Worm (Caenorhabditis elegans) whole organism, mixed stage, embryonic: ENCODE measurements around the gene F49C5.10.

Source experiments
- M03D4.4 ChIP-seq: sonication (generic microtip); optimal IDR thresholded peaks from 2 replicates; lab custom pipeline; 2017; ENCODE audit warnings: mild to moderate bottlenecking, missing genetic modification characterization, missing compliant biosample characterization
- bed-3 ChIP-seq: fragments of 200-800 bp; sonication (Bioruptor generic); optimal IDR thresholded peaks from 3 replicates; lab custom pipeline; 2018; ENCODE audit warnings: mild to moderate bottlenecking, missing genetic modification characterization, moderate library complexity, missing compliant biosample characterization
- blmp-1 ChIP-seq: fragments of 150-350 bp; optimal IDR thresholded peaks from 2 replicates; lab custom pipeline; 2014; ENCODE audit warnings: missing biosample characterization, missing genetic modification characterization
- ceh-39 ChIP-seq: fragments of 150-350 bp; optimal IDR thresholded peaks from 2 replicates; lab custom pipeline; 2014; ENCODE audit warnings: missing biosample characterization, missing genetic modification characterization
- ceh-43 ChIP-seq: fragments of 200-800 bp; sonication (Bioruptor generic); optimal IDR thresholded peaks from 2 replicates; lab custom pipeline; 2018; ENCODE audit warnings: mild to moderate bottlenecking, missing genetic modification characterization, moderate library complexity, missing compliant biosample characterization
- ceh-83 ChIP-seq: fragments of 200-800 bp; sonication (Bioruptor generic); optimal IDR thresholded peaks from 2 replicates; lab custom pipeline; 2018; ENCODE audit warnings: mild to moderate bottlenecking, missing genetic modification characterization, missing compliant biosample characterization
- ces-1 ChIP-seq: fragments of 150-350 bp; optimal IDR thresholded peaks from 2 replicates; lab custom pipeline; 2014; ENCODE audit warnings: missing biosample characterization, missing genetic modification reagents, missing genetic modification characterization
- cnd-1 ChIP-seq: fragments of 200-800 bp; sonication (Bioruptor generic); optimal IDR thresholded peaks from 2 replicates; lab custom pipeline; 2018; ENCODE audit warnings: mild to moderate bottlenecking, missing genetic modification characterization, missing compliant biosample characterization
- drap-1 ChIP-seq: fragments of 200-800 bp; sonication (Bioruptor generic); optimal IDR thresholded peaks from 3 replicates; lab custom pipeline; 2018; ENCODE audit warnings: mild to moderate bottlenecking, missing genetic modification characterization, missing compliant biosample characterization
- elt-1 ChIP-seq: sonication (generic microtip); optimal IDR thresholded peaks from 2 replicates; lab custom pipeline; 2017; ENCODE audit warnings: missing genetic modification characterization, mild to moderate bottlenecking, missing compliant biosample characterization, antibody characterized with exemption, moderate library complexity, borderline replicate concordance; ENCODE audit not compliant: insufficient read depth
- elt-3 ChIP-seq: fragments of 150-350 bp; optimal IDR thresholded peaks from 2 replicates; lab custom pipeline; 2014; ENCODE audit warnings: missing biosample characterization, missing genetic modification characterization
- flh-1 ChIP-seq: fragments of 200-800 bp; sonication (Bioruptor generic); optimal IDR thresholded peaks from 2 replicates; lab custom pipeline; 2018; ENCODE audit warnings: mild to moderate bottlenecking, missing genetic modification characterization, moderate library complexity, missing compliant biosample characterization
- ham-2 ChIP-seq: fragments of 200-800 bp; sonication (Bioruptor generic); optimal IDR thresholded peaks from 2 replicates; lab custom pipeline; 2018; ENCODE audit warnings: mild to moderate bottlenecking, missing genetic modification characterization, missing compliant biosample characterization
- hlh-1 ChIP-seq: fragments of 150-350 bp; optimal IDR thresholded peaks from 2 replicates; lab custom pipeline; 2014; ENCODE audit warnings: missing biosample characterization, missing genetic modification reagents, missing genetic modification characterization
- lin-13 ChIP-seq: fragments of 150-350 bp; optimal IDR thresholded peaks from 2 replicates; lab custom pipeline; 2014; ENCODE audit warnings: missing biosample characterization, missing genetic modification characterization
- lin-32 ChIP-seq: fragments of 200-800 bp; sonication (Bioruptor generic); optimal IDR thresholded peaks from 2 replicates; lab custom pipeline; 2018; ENCODE audit warnings: mild to moderate bottlenecking, missing genetic modification characterization, missing compliant biosample characterization
- lsy-2 ChIP-seq: fragments of 150-350 bp; optimal IDR thresholded peaks from 2 replicates; lab custom pipeline; 2014; ENCODE audit warnings: missing biosample characterization, missing genetic modification characterization
- mab-5 ChIP-seq: fragments of 150-350 bp; optimal IDR thresholded peaks from 2 replicates; lab custom pipeline; 2014; ENCODE audit warnings: missing biosample characterization, missing genetic modification characterization
- mep-1 ChIP-seq: fragments of 150-350 bp; optimal IDR thresholded peaks from 2 replicates; lab custom pipeline; 2017; ENCODE audit warnings: missing biosample characterization, missing genetic modification reagents, missing genetic modification characterization, inconsistent platforms
- mls-2 ChIP-seq: sonication (generic microtip); optimal IDR thresholded peaks from 2 replicates; lab custom pipeline; 2016; ENCODE audit warnings: mild to moderate bottlenecking, missing genetic modification characterization, moderate library complexity, missing compliant biosample characterization
- nhr-12 ChIP-seq: fragments of 150-350 bp; optimal IDR thresholded peaks from 2 replicates; lab custom pipeline; 2014; ENCODE audit warnings: missing biosample characterization, missing genetic modification characterization
- nhr-2 ChIP-seq: fragments of 150-350 bp; optimal IDR thresholded peaks from 2 replicates; lab custom pipeline; 2014; ENCODE audit warnings: missing biosample characterization, missing genetic modification characterization
- nhr-237 ChIP-seq: fragments of 150-350 bp; optimal IDR thresholded peaks from 2 replicates; lab custom pipeline; 2014; ENCODE audit warnings: missing biosample characterization, missing genetic modification characterization
- nhr-28 ChIP-seq: fragments of 150-350 bp; optimal IDR thresholded peaks from 2 replicates; lab custom pipeline; 2014; ENCODE audit warnings: missing biosample characterization, missing genetic modification characterization
- nhr-76 ChIP-seq: sonication (generic microtip); optimal IDR thresholded peaks from 2 replicates; lab custom pipeline; 2017; ENCODE audit warnings: missing biosample characterization, missing genetic modification characterization
- pha-4 ChIP-seq: fragments of 150-350 bp; optimal IDR thresholded peaks from 2 replicates; lab custom pipeline; 2018; ENCODE audit warnings: missing biosample characterization, missing genetic modification reagents, missing genetic modification characterization
- sem-2 ChIP-seq: fragments of 200-800 bp; sonication (Bioruptor generic); optimal IDR thresholded peaks from 2 replicates; lab custom pipeline; 2018; ENCODE audit warnings: mild to moderate bottlenecking, missing genetic modification characterization, missing compliant biosample characterization
- snpc-4 ChIP-seq: fragments of 150-350 bp; optimal IDR thresholded peaks from 2 replicates; lab custom pipeline; 2014; ENCODE audit warnings: missing biosample characterization, missing genetic modification characterization
- tbx-8 ChIP-seq: fragments of 200-800 bp; sonication (Bioruptor generic); optimal IDR thresholded peaks from 2 replicates; lab custom pipeline; 2018; ENCODE audit warnings: mild to moderate bottlenecking, missing genetic modification characterization, moderate library complexity, missing compliant biosample characterization
- unc-120 ChIP-seq: sonication (generic microtip); optimal IDR thresholded peaks from 2 replicates; lab custom pipeline; 2017; ENCODE audit warnings: missing genetic modification characterization, missing compliant biosample characterization; ENCODE audit not compliant: poor library complexity, severe bottlenecking
- unc-39 ChIP-seq: fragments of 150-350 bp; optimal IDR thresholded peaks from 2 replicates; lab custom pipeline; 2014; ENCODE audit warnings: missing biosample characterization, missing genetic modification characterization
- unc-62 ChIP-seq: fragments of 150-350 bp; optimal IDR thresholded peaks from 2 replicates; lab custom pipeline; 2014; ENCODE audit warnings: missing biosample characterization, missing genetic modification reagents, missing genetic modification characterization
- zip-8 ChIP-seq: fragments of 150-350 bp; optimal IDR thresholded peaks from 2 replicates; lab custom pipeline; 2014; ENCODE audit warnings: missing biosample characterization, missing genetic modification characterization
- ztf-11 ChIP-seq: fragments of 150-350 bp; optimal IDR thresholded peaks from 2 replicates; lab custom pipeline; 2014; ENCODE audit warnings: missing biosample characterization, missing genetic modification characterization

Gene F49C5.10

ce11 chrII:12508650-12509049 lies 37.9 kb upstream of the F49C5.10 start, which contains the start of gene srh-67:
TSS of gene srh-67 (plus strand) at chrII:12508950.
- TF ChIP-seq ceh-39 (tag; lab: Kevin White, UChicago): no peak
- no peak for TF ChIP-seq ztf-11 (tag; lab: Kevin White, UChicago)

DNA sequence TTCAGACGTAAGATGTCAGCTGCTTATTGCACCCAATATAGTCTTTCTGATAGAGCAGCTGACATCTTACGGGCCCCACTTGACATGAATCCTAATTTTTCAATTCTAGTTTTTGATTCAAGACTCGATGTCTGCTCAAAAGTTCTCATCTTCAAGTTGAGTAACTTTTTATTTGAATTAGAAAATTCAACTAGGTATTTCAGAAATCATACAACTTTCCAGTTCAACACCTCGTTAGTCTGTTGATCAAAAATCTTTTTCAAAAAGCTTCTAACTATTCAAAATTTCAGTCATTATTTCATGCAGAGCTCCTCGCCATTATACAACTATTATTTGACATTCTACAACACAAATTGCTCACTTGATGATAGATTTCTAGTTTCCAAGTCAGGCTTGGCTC lies 34.7 kb upstream of the F49C5.10 start, which contains the start of gene srh-73:
TSS of gene srh-73 (plus strand) at position 301 of the 400 bp plus-strand sequence.
- TF ChIP-seq ztf-11 (tag; lab: Kevin White, UChicago): no peak

DNA sequence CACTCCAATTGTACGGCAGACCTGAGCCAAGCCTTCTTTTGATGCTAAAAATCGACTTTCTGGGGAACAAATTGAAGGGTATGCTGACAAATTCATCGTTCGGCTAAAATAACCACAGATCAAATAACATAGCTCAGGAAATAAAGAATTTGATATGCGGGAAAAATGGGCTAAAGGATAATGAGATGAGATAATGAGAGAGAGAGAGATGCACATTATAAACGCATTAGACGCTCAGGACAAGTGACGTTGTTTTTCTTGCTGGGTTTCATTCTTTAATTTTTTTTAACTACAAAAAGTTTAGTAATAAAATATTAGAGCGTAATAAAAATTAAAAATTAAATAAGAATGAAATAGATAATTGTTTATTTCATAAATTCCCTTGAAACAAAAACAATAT lies 31.9 kb upstream of the F49C5.10 start, which contains the start of gene srh-69:
TSS of gene srh-69 (minus strand) at position 101 of the 400 bp plus-strand sequence.
- TF ChIP-seq nhr-76 (tag; lab: Kevin White, UChicago): no peak
- no peak for TF ChIP-seq mls-2 (tag; lab: Kevin White, UChicago)
- no peak for TF ChIP-seq mep-1
- no peak for TF ChIP-seq drap-1 (GFP tag; lab: Kevin White, UChicago)
- no peak for TF ChIP-seq unc-39 (tag; lab: Kevin White, UChicago)
- TF ChIP-seq zip-8 (tag; lab: Kevin White, UChicago): no peak
- TF ChIP-seq unc-120 (tag; lab: Kevin White, UChicago): no peak
- TF ChIP-seq hlh-1 (tag; lab: Kevin White, UChicago): no peak
- no peak for TF ChIP-seq lin-32 (GFP tag; lab: Kevin White, UChicago)
- no peak for TF ChIP-seq ceh-43
- no peak for TF ChIP-seq lsy-2
- TF ChIP-seq pha-4 (tag; lab: Kevin White, UChicago): no peak
- TF ChIP-seq lin-13 (tag; lab: Kevin White, UChicago): no peak
- TF ChIP-seq M03D4.4 (tag; lab: Kevin White, UChicago): no peak
- no peak for TF ChIP-seq nhr-2 (tag; lab: Kevin White, UChicago)
- no peak for TF ChIP-seq snpc-4 (tag; lab: Kevin White, UChicago)
- no peak for TF ChIP-seq blmp-1

ce11 chrII:12516313-12516712 lies 30.2 kb upstream of the F49C5.10 start, which contains the start of gene srh-61:
TSS of gene srh-61 (minus strand) at chrII:12516413.
- TF ChIP-seq lsy-2 (no peak), ceh-83 (GFP tag; lab: Kevin White, UChicago) (no peak), M03D4.4 (tag; lab: Kevin White, UChicago) (no peak), flh-1 (GFP tag; lab: Kevin White, UChicago) (no peak), lin-13 (tag; lab: Kevin White, UChicago) (no peak), nhr-237 (tag; lab: Kevin White, UChicago) (no peak), elt-1 (no peak)

ce11 chrII:12518008-12518407 lies 28.5 kb upstream of the F49C5.10 start:
- TF ChIP-seq lin-32 (GFP tag; lab: Kevin White, UChicago): no peak
- no peak for TF ChIP-seq mab-5 (tag; lab: Kevin White, UChicago)
- TF ChIP-seq ceh-39 (tag; lab: Kevin White, UChicago): no peak
- no peak for TF ChIP-seq ceh-83 (GFP tag; lab: Kevin White, UChicago)
- no peak for TF ChIP-seq flh-1 (GFP tag; lab: Kevin White, UChicago)
- no peak for TF ChIP-seq blmp-1
- TF ChIP-seq unc-39 (tag; lab: Kevin White, UChicago): no peak
- no peak for TF ChIP-seq zip-8 (tag; lab: Kevin White, UChicago)
- TF ChIP-seq nhr-76 (tag; lab: Kevin White, UChicago): no peak
- TF ChIP-seq mep-1: no peak
- TF ChIP-seq snpc-4 (tag; lab: Kevin White, UChicago): no peak
- no peak for TF ChIP-seq elt-3 (tag; lab: Kevin White, UChicago)
- TF ChIP-seq nhr-237 (tag; lab: Kevin White, UChicago): no peak
- TF ChIP-seq, all 35 proteins: peak for 0

DNA sequence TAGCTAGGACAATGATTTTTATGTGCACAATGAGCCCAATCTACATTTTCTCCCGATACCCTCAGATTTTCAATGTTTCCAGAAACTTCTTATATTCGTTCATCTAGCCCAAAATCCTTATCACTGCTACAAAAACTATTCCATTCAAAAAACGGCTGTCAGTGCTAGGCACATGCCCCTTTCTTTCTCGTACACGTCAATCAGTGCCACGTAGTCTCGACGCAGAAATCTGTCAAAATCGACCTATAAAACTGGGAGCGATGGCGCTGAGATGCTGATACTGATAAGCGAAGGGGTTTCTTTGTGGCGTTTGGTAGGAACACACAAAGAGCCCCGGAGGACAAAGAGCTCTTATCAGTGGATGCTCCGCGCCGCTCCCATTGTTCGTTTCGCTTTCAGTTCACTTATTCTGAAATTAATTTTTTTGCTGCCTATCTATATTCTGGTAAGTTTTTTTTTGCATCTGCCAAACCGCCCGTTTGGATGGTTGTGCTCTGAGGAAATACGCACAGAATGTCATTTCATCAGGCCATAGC lies 27.7 kb upstream of the F49C5.10 start, which contains the start of gene srh-70:
TSS of gene srh-70 (minus strand) at position 51 of the 536 bp plus-strand sequence.
- TF ChIP-seq tbx-8 (GFP tag; lab: Kevin White, UChicago) (no peak), unc-39 (tag; lab: Kevin White, UChicago) (no peak), ham-2 (no peak), flh-1 (GFP tag; lab: Kevin White, UChicago) (no peak), hlh-1 (tag; lab: Kevin White, UChicago) (no peak), nhr-28 (tag; lab: Kevin White, UChicago) (no peak), bed-3 (GFP tag; lab: Kevin White, UChicago) (no peak), nhr-76 (tag; lab: Kevin White, UChicago) (no peak), nhr-12 (tag; lab: Kevin White, UChicago) (no peak), nhr-2 (tag; lab: Kevin White, UChicago) (no peak), zip-8 (tag; lab: Kevin White, UChicago) (no peak), unc-120 (tag; lab: Kevin White, UChicago) (no peak), unc-62 (GFP tag; lab: Kevin White, UChicago) (no peak), mep-1 (no peak), sem-2 (GFP tag; lab: Kevin White, UChicago) (no peak), drap-1 (GFP tag; lab: Kevin White, UChicago) (no peak), mls-2 (tag; lab: Kevin White, UChicago) (no peak), cnd-1 (tag; lab: Kevin White, UChicago) (no peak), ces-1 (GFP tag; lab: Kevin White, UChicago) (no peak), ztf-11 (tag; lab: Kevin White, UChicago) (no peak)
